Worm (Caenorhabditis elegans) whole organism, L4/young adult: ENCODE results near the gene fbxb-33.

Experiments
- dao-5 ChIP-seq: sonication (generic microtip); optimal IDR thresholded peaks from 2 replicates; lab custom pipeline; 2016; ENCODE audit warnings: missing genotype, missing genetic modification characterization, moderate library complexity, missing compliant biosample characterization
- him-1 ChIP-seq: sonication (generic microtip); optimal IDR thresholded peaks from 2 replicates; lab custom pipeline; 2016; ENCODE audit warnings: missing genotype, missing genetic modification reagents, missing genetic modification characterization, missing compliant biosample characterization

DNA sequence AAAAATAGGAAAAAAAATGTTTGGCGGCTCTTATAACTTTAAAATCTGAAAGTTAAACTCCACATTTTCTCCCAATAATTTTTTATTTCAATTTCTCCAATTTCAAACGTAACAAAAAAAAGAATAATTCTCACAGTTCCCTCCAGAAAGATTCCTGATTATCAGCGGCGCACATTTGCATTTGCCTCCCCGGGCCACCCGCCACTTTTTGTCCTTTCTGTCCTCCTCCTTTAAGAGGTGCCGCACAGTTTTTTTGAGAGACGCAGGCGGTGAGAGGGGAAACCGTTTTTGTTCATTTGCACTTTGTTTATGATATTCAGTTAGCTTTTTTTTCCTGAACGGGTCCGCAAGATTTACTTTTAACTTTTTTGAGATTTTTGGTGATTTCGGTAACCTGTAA, 26.3 kb upstream of the fbxb-33 start:
- TF ChIP-seq him-1 (tag; lab: Kevin White, UChicago) (no peak), dao-5 (tag; lab: Kevin White, UChicago) (no peak)
